Fruit fly (Drosophila melanogaster): ENCODE results near the gene Nepl7.

- no peak for TF ChIP-seq CG1620 (GFP tag; optimal IDR thresholded peaks at IDR 0.05)
- TF ChIP-seq cnc (optimal IDR thresholded peaks at IDR 0.05): no peak
Measured at dm6 chr2L:12697223-12697622, 27.7 kb upstream of the Nepl7 start, which contains the start of gene CG5781.
